Worm (Caenorhabditis elegans) whole organism, L3 larva: ENCODE data around the gene F52H2.3.

Experiments used
- R02D3.7 ChIP-seq: fragments of 150-350 bp; optimal IDR thresholded peaks from 2 replicates; lab custom pipeline; 2014; ENCODE audit warnings: missing biosample characterization, missing genetic modification characterization
- aly-2 ChIP-seq: fragments of 150-350 bp; optimal IDR thresholded peaks from 2 replicates; lab custom pipeline; 2014; ENCODE audit warnings: missing biosample characterization, missing genetic modification characterization
- fkh-10 ChIP-seq: sonication (generic microtip); optimal IDR thresholded peaks from 2 replicates; lab custom pipeline; 2017; ENCODE audit warnings: missing biosample characterization, missing genetic modification reagents, missing genetic modification characterization
- fkh-2 ChIP-seq: fragments of 150-350 bp; optimal IDR thresholded peaks from 2 replicates; lab custom pipeline; 2014; ENCODE audit warnings: missing biosample characterization, missing genetic modification reagents, missing genetic modification characterization
- fos-1 ChIP-seq: fragments of 150-350 bp; optimal IDR thresholded peaks from 2 replicates; lab custom pipeline; 2014; ENCODE audit warnings: missing biosample characterization, missing genetic modification characterization
- mdl-1 ChIP-seq: fragments of 150-350 bp; optimal IDR thresholded peaks from 2 replicates; lab custom pipeline; 2014; ENCODE audit warnings: missing biosample characterization, missing genetic modification characterization
- mml-1 ChIP-seq: fragments of 150-350 bp; sonication (generic microtip); optimal IDR thresholded peaks from 3 replicates; lab custom pipeline; 2014; ENCODE audit warnings: missing biosample characterization, missing genetic modification characterization
- nhr-23 ChIP-seq: fragments of 150-350 bp; optimal IDR thresholded peaks from 2 replicates; lab custom pipeline; 2014; ENCODE audit warnings: missing biosample characterization, missing genetic modification reagents, missing genetic modification characterization
- nhr-28 ChIP-seq: fragments of 150-350 bp; optimal IDR thresholded peaks from 2 replicates; lab custom pipeline; 2014; ENCODE audit warnings: missing biosample characterization, missing genetic modification characterization
- pqm-1 ChIP-seq: fragments of 150-350 bp; optimal IDR thresholded peaks from 2 replicates; lab custom pipeline; 2017; ENCODE audit warnings: missing biosample characterization, missing genetic modification characterization, inconsistent platforms
- skn-1 ChIP-seq: fragments of 150-350 bp; optimal IDR thresholded peaks from 2 replicates; lab custom pipeline; 2014; ENCODE audit warnings: missing biosample characterization, missing genetic modification characterization
- unc-62 ChIP-seq: fragments of 150-350 bp; sonication (generic microtip); optimal IDR thresholded peaks from 4 replicates; lab custom pipeline; 2014; ENCODE audit warnings: missing biosample characterization, missing genetic modification reagents, missing genetic modification characterization

ce11 chrX:2527194-2527593, 13.7 kb downstream of the F52H2.3 start:
- TF ChIP-seq aly-2 (tag; lab: Kevin White, UChicago) (no peak), mdl-1 (no peak), fkh-10 (GFP tag; lab: Kevin White, UChicago) (no peak), mml-1 (tag; lab: Kevin White, UChicago) (no peak), skn-1 (tag; lab: Kevin White, UChicago) (no peak), pqm-1 (tag; lab: Kevin White, UChicago) (no peak), fkh-2 (tag; lab: Kevin White, UChicago) (no peak), fos-1 (no peak), nhr-28 (no peak), R02D3.7 (tag; lab: Kevin White, UChicago) (no peak), unc-62 (GFP tag; lab: Kevin White, UChicago) (no peak), nhr-23 (tag; lab: Kevin White, UChicago) (no peak)
